Worm (Caenorhabditis elegans) whole organism, L4 larva: Measurements from ENCODE around the gene C16D9.1.

Source experiments
- F26F4.8 ChIP-seq: fragments of 200-800 bp; sonication (Bioruptor generic); conservative IDR thresholded peaks from 2 replicates; pipeline ENCODE4 v1.3.6; 2022; ENCODE audit warnings: missing genetic modification characterization, missing compliant biosample characterization
- F37D6.2 ChIP-seq: sonication (generic microtip); optimal IDR thresholded peaks from 2 replicates; lab custom pipeline; 2016; ENCODE audit warnings: mild to moderate bottlenecking, missing genetic modification characterization, missing compliant biosample characterization
- T20F7.1 ChIP-seq: fragments of 200-800 bp; sonication (Bioruptor generic); optimal IDR thresholded peaks from 2 replicates; lab custom pipeline; 2018; ENCODE audit warnings: mild to moderate bottlenecking, missing genetic modification characterization, missing compliant biosample characterization
- T26A8.4 ChIP-seq: fragments of 200-800 bp; sonication (Bioruptor generic); IDR thresholded peaks from 2 replicates; pipeline ENCODE4 v1.3.6; 2022; ENCODE audit warnings: missing genetic modification characterization, missing compliant biosample characterization
- ZK546.5 ChIP-seq, 2 experiments: sonication (generic microtip); optimal IDR thresholded peaks; 2 replicates each; lab custom pipeline; 2017; ENCODE audit warnings: missing biosample characterization in 2 of 2, missing genetic modification characterization in 2 of 2
- aha-1 ChIP-seq: fragments of 150-350 bp; peaks from one replicate; lab custom pipeline; 2014; ENCODE audit warnings: missing biosample characterization, missing genetic modification characterization
- arid-1 ChIP-seq: fragments of 200-800 bp; sonication (Bioruptor generic); conservative IDR thresholded peaks from 2 replicates; pipeline ENCODE4 v1.3.6; 2022; ENCODE audit warnings: missing genetic modification reagents, missing genetic modification characterization, missing compliant biosample characterization
- ceh-20 ChIP-seq: fragments of 200-800 bp; sonication (Bioruptor generic); IDR thresholded peaks from 2 replicates; pipeline ENCODE4 v1.3.6; 2022; ENCODE audit warnings: missing genetic modification reagents, missing genetic modification characterization, missing compliant biosample characterization
- ceh-62 ChIP-seq: sonication (generic microtip); optimal IDR thresholded peaks from 2 replicates; lab custom pipeline; 2017; ENCODE audit warnings: missing biosample characterization, missing genetic modification characterization
- daf-16 ChIP-seq, 3 experiments: sonication (generic microtip); optimal IDR thresholded peaks; 2 replicates each; lab custom pipeline; 2016 to 2017; ENCODE audit warnings: missing genetic modification characterization in 3 of 3, missing genetic modification reagents in 3 of 3, mild to moderate bottlenecking in 2 of 3, missing compliant biosample characterization in 2 of 3, missing biosample characterization in 1 of 3, moderate library complexity in 1 of 3
- daf-8 ChIP-seq: fragments of 200-800 bp; sonication (Bioruptor generic); IDR thresholded peaks from 2 replicates; pipeline ENCODE4 v1.3.6; 2022; ENCODE audit warnings: missing genetic modification characterization, missing compliant biosample characterization
- dmd-6 ChIP-seq: fragments of 200-800 bp; sonication (Bioruptor generic); IDR thresholded peaks from 2 replicates; pipeline ENCODE4 v1.3.6; 2022; ENCODE audit warnings: missing genetic modification reagents, missing genetic modification characterization, missing compliant biosample characterization
- dmd-8 ChIP-seq: fragments of 200-800 bp; sonication (Bioruptor generic); IDR thresholded peaks from 2 replicates; pipeline ENCODE4 v1.3.6; 2022; ENCODE audit warnings: missing genetic modification characterization, missing compliant biosample characterization
- dve-1 ChIP-seq: sonication (generic microtip); optimal IDR thresholded peaks from 2 replicates; lab custom pipeline; 2017; ENCODE audit warnings: antibody characterized with exemption, mild to moderate bottlenecking, missing genetic modification characterization, missing compliant biosample characterization; ENCODE audit not compliant: insufficient read depth
- egl-27 ChIP-seq: sonication (generic microtip); optimal IDR thresholded peaks from 3 replicates; lab custom pipeline; 2017; ENCODE audit warnings: missing biosample characterization, missing genetic modification reagents, missing genetic modification characterization
- gei-8 ChIP-seq: fragments of 200-800 bp; sonication (Bioruptor generic); optimal IDR thresholded peaks from 2 replicates; lab custom pipeline; 2018; ENCODE audit warnings: mild to moderate bottlenecking, missing genetic modification characterization, missing compliant biosample characterization
- hlh-11 ChIP-seq: fragments of 200-800 bp; sonication (Bioruptor generic); optimal IDR thresholded peaks from 2 replicates; lab custom pipeline; 2018; ENCODE audit warnings: mild to moderate bottlenecking, missing genetic modification characterization, missing compliant biosample characterization
- hlh-30 ChIP-seq: sonication (generic microtip); optimal IDR thresholded peaks from 2 replicates; lab custom pipeline; 2017; ENCODE audit warnings: antibody characterized with exemption, mild to moderate bottlenecking, missing genetic modification characterization, missing compliant biosample characterization; ENCODE audit not compliant: insufficient read depth
- hmg-1.1 ChIP-seq: fragments of 200-800 bp; sonication (Bioruptor generic); IDR thresholded peaks from 2 replicates; pipeline ENCODE4 v1.3.6; 2022; ENCODE audit warnings: missing genetic modification reagents, missing genetic modification characterization, missing compliant biosample characterization
- jun-1 ChIP-seq: fragments of 150-350 bp; optimal IDR thresholded peaks from 2 replicates; lab custom pipeline; 2014; ENCODE audit warnings: missing biosample characterization, missing genetic modification reagents, missing genetic modification characterization
- lim-7 ChIP-seq: fragments of 200-800 bp; sonication (Bioruptor generic); IDR thresholded peaks from 2 replicates; pipeline ENCODE4 v1.3.6; 2022; ENCODE audit warnings: missing genetic modification characterization, missing compliant biosample characterization
- lin-13 ChIP-seq: fragments of 150-350 bp; optimal IDR thresholded peaks from 2 replicates; lab custom pipeline; 2014; ENCODE audit warnings: missing biosample characterization, missing genetic modification reagents, missing genetic modification characterization
- lin-29 ChIP-seq: fragments of 200-800 bp; sonication (Bioruptor generic); IDR thresholded peaks from 2 replicates; pipeline ENCODE4 v1.3.6; 2022; ENCODE audit warnings: missing genetic modification reagents, missing genetic modification characterization, missing compliant biosample characterization
- lir-3 ChIP-seq: sonication (generic microtip); optimal IDR thresholded peaks from 2 replicates; lab custom pipeline; 2016; ENCODE audit warnings: mild to moderate bottlenecking, missing genetic modification characterization, missing compliant biosample characterization
- lsy-2 ChIP-seq, 2 experiments: fragments of 150-350 bp in 1 of 2; sonication (generic microtip) in 1 of 2; optimal IDR thresholded peaks; 2 replicates each; lab custom pipeline; 2014 to 2017; ENCODE audit warnings: missing biosample characterization in 2 of 2, missing genetic modification characterization in 2 of 2
- madf-9 ChIP-seq: fragments of 200-800 bp; sonication (Bioruptor generic); conservative IDR thresholded peaks from 2 replicates; pipeline ENCODE4 v1.3.6; 2022; ENCODE audit warnings: missing genetic modification reagents, missing genetic modification characterization, missing compliant biosample characterization
- mes-2 ChIP-seq: sonication (generic microtip); optimal IDR thresholded peaks from 2 replicates; lab custom pipeline; 2016; ENCODE audit warnings: missing genotype, mild to moderate bottlenecking, missing genetic modification characterization, missing compliant biosample characterization; ENCODE audit not compliant: poor library complexity, severe bottlenecking
- mxl-3 ChIP-seq: fragments of 200-800 bp; sonication (Bioruptor generic); optimal IDR thresholded peaks from 2 replicates; lab custom pipeline; 2018; ENCODE audit warnings: mild to moderate bottlenecking, missing genetic modification characterization, missing compliant biosample characterization
- nhr-102 ChIP-seq: sonication (generic microtip); optimal IDR thresholded peaks from 2 replicates; lab custom pipeline; 2016; ENCODE audit warnings: mild to moderate bottlenecking, missing genetic modification characterization, moderate library complexity, missing compliant biosample characterization
- nhr-111 ChIP-seq: fragments of 200-800 bp; sonication (Bioruptor generic); optimal IDR thresholded peaks from 2 replicates; lab custom pipeline; 2018; ENCODE audit warnings: mild to moderate bottlenecking, missing genetic modification characterization, missing compliant biosample characterization
- nhr-25 ChIP-seq: sonication (generic microtip); optimal IDR thresholded peaks from 2 replicates; lab custom pipeline; 2017; ENCODE audit warnings: missing genetic modification characterization, mild to moderate bottlenecking, missing compliant biosample characterization, antibody characterized with exemption, moderate library complexity, borderline replicate concordance; ENCODE audit not compliant: insufficient read depth
- nhr-28 ChIP-seq: fragments of 150-350 bp; optimal IDR thresholded peaks from 2 replicates; lab custom pipeline; 2014; ENCODE audit warnings: missing biosample characterization, missing genetic modification characterization
- nhr-41 ChIP-seq: fragments of 200-800 bp; sonication (Bioruptor generic); IDR thresholded peaks from 2 replicates; pipeline ENCODE4 v1.3.6; 2022; ENCODE audit warnings: missing genetic modification reagents, missing genetic modification characterization, missing compliant biosample characterization
- nhr-42 ChIP-seq: fragments of 200-800 bp; sonication (Bioruptor generic); IDR thresholded peaks from 2 replicates; pipeline ENCODE4 v1.3.6; 2022; ENCODE audit warnings: missing genetic modification characterization, missing compliant biosample characterization
- nhr-48 ChIP-seq: sonication (generic microtip); optimal IDR thresholded peaks from 2 replicates; lab custom pipeline; 2016; ENCODE audit warnings: mild to moderate bottlenecking, missing genetic modification characterization, missing compliant biosample characterization
- nhr-76 ChIP-seq: fragments of 150-350 bp; optimal IDR thresholded peaks from 2 replicates; lab custom pipeline; 2014; ENCODE audit warnings: missing biosample characterization, missing genetic modification characterization
- php-3 ChIP-seq: fragments of 200-800 bp; sonication (Bioruptor generic); IDR thresholded peaks from 2 replicates; pipeline ENCODE4 v1.3.6; 2022; ENCODE audit warnings: missing genetic modification reagents, missing genetic modification characterization, missing compliant biosample characterization
- pqm-1 ChIP-seq: sonication (generic microtip); optimal IDR thresholded peaks from 2 replicates; lab custom pipeline; 2017; ENCODE audit warnings: missing biosample characterization, missing genetic modification characterization
- rbr-2 ChIP-seq: sonication (generic microtip); optimal IDR thresholded peaks from 2 replicates; lab custom pipeline; 2016; ENCODE audit warnings: missing genotype, missing genetic modification characterization, missing compliant biosample characterization
- sdz-12 ChIP-seq: fragments of 200-800 bp; sonication (Bioruptor generic); optimal IDR thresholded peaks from 2 replicates; lab custom pipeline; 2018; ENCODE audit warnings: mild to moderate bottlenecking, missing genetic modification characterization, missing compliant biosample characterization
- snpc-1.2 ChIP-seq: fragments of 200-800 bp; sonication (Bioruptor generic); IDR thresholded peaks from 2 replicates; pipeline ENCODE4 v1.3.6; 2022; ENCODE audit warnings: missing genetic modification reagents, missing genetic modification characterization, missing compliant biosample characterization
- snpc-4 ChIP-seq: fragments of 150-350 bp; optimal IDR thresholded peaks from 2 replicates; lab custom pipeline; 2014; ENCODE audit warnings: missing biosample characterization, missing genetic modification characterization
- vab-7 ChIP-seq: fragments of 200-800 bp; sonication (Bioruptor generic); IDR thresholded peaks from 2 replicates; pipeline ENCODE4 v1.3.6; 2022; ENCODE audit warnings: missing genetic modification reagents, missing genetic modification characterization, missing compliant biosample characterization
- zag-1 ChIP-seq: fragments of 150-350 bp; optimal IDR thresholded peaks from 2 replicates; lab custom pipeline; 2014; ENCODE audit warnings: missing biosample characterization, missing genetic modification characterization
- zfp-2 ChIP-seq: sonication (generic microtip); optimal IDR thresholded peaks from 2 replicates; lab custom pipeline; 2016; ENCODE audit warnings: mild to moderate bottlenecking, missing genetic modification characterization, missing compliant biosample characterization
- zip-11 ChIP-seq: fragments of 200-800 bp; sonication (Bioruptor generic); IDR thresholded peaks from 2 replicates; pipeline ENCODE4 v1.3.6; 2022; ENCODE audit warnings: missing genetic modification characterization, missing compliant biosample characterization
- zip-2 ChIP-seq: fragments of 150-350 bp; optimal IDR thresholded peaks from 2 replicates; lab custom pipeline; 2014; ENCODE audit warnings: missing biosample characterization, missing genetic modification characterization

Gene C16D9.1

ce11 chrV:8230056-8230455, 29.1 kb upstream of the C16D9.1 start (continued):
- TF ChIP-seq lin-29 (GFP tag; lab: Robert Waterston, UW) (no peak), zip-2 (tag; lab: Kevin White, UChicago) (no peak), hlh-30 (tag; lab: Kevin White, UChicago) (peak; percentile 0), sdz-12 (GFP tag; lab: Kevin White, UChicago) (no peak), daf-8 (GFP tag; lab: Robert Waterston, UW) (no peak), nhr-76 (tag; lab: Kevin White, UChicago) (no peak), mes-2 (tag; lab: Kevin White, UChicago) (peak; percentile 64), php-3 (GFP tag; lab: Robert Waterston, UW) (no peak), daf-16 (GFP tag; optimal IDR thresholded peaks at IDR 0.05; lab: Kevin White, UChicago) (no peak), daf-16 (tag; optimal IDR thresholded peaks at IDR 0.05; lab: Kevin White, UChicago) (peak; percentile 33), hmg-1.1 (GFP tag; lab: Robert Waterston, UW) (0 out of 2 replicates have a peak, but pooled peaks have one; percentile 29), zag-1 (tag; lab: Kevin White, UChicago) (no peak), T20F7.1 (GFP tag; lab: Kevin White, UChicago) (no peak), lsy-2 (tag; optimal IDR thresholded peaks at IDR 0.05; lab: Kevin White, UChicago) (no peak), lin-13 (no peak), pqm-1 (no peak)
- TF ChIP-seq, all 104 proteins: peak for 21

- TF ChIP-seq ceh-20: no peak
- no peak for TF ChIP-seq arid-1
- no peak for TF ChIP-seq nhr-25 (tag; lab: Kevin White, UChicago)
- 0 out of 2 replicates have a peak, but pooled peaks have one; percentile 32 for TF ChIP-seq nhr-41 (GFP tag; lab: Robert Waterston, UW)
- 0 out of 2 replicates have a peak, but pooled peaks have one; percentile 24 for TF ChIP-seq madf-9 (GFP tag; lab: Robert Waterston, UW)
- TF ChIP-seq nhr-111 (GFP tag; lab: Kevin White, UChicago): peak; percentile 49
- no peak for TF ChIP-seq ceh-62 (tag; lab: Kevin White, UChicago)
- no peak for TF ChIP-seq aha-1 (tag; lab: Kevin White, UChicago)
- peak; percentile 41; the same call in 1 of the 2 replicates for TF ChIP-seq vab-7 (GFP tag; lab: Robert Waterston, UW)
- TF ChIP-seq hlh-11 (tag; lab: Kevin White, UChicago): peak; percentile 54
- TF ChIP-seq nhr-102 (tag; lab: Kevin White, UChicago): peak; percentile 35
- TF ChIP-seq dmd-8: 0 out of 2 replicates have a peak, but pooled peaks have one; percentile 32
- no peak for TF ChIP-seq ZK546.5 (tag; optimal IDR thresholded peaks at IDR 0.05; lab: Kevin White, UChicago)
- TF ChIP-seq nhr-48 (tag; lab: Kevin White, UChicago): no peak
- no peak for TF ChIP-seq mxl-3
- TF ChIP-seq T26A8.4 (GFP tag; lab: Robert Waterston, UW): no peak
- peak; percentile 61 for TF ChIP-seq snpc-4 (tag; lab: Kevin White, UChicago)
- TF ChIP-seq lir-3 (tag; lab: Kevin White, UChicago): peak; percentile 39
- TF ChIP-seq dve-1 (tag; lab: Kevin White, UChicago): peak; percentile 66
- peak; percentile 55 for TF ChIP-seq hmg-1.1 (GFP tag; lab: Robert Waterston, UW)
- TF ChIP-seq zip-11 (GFP tag; lab: Robert Waterston, UW): no peak
- TF ChIP-seq lim-7 (GFP tag; lab: Robert Waterston, UW): peak; percentile 70
- peak; percentile 65 for TF ChIP-seq snpc-1.2 (GFP tag; lab: Robert Waterston, UW)
- peak; percentile 20 for TF ChIP-seq zfp-2 (tag; lab: Kevin White, UChicago)
- TF ChIP-seq nhr-42: peak; percentile 39; the same call in 1 of the 2 replicates
- peak; percentile 26 for TF ChIP-seq rbr-2 (tag; lab: Kevin White, UChicago)
- TF ChIP-seq daf-16 (GFP tag; optimal IDR thresholded peaks at IDR 0.05; lab: Kevin White, UChicago): peak in 1 of 2 experiments; percentile 38
- peak; percentile 45 for TF ChIP-seq daf-16 (tag; optimal IDR thresholded peaks at IDR 0.05; lab: Kevin White, UChicago)
- TF ChIP-seq F26F4.8 (GFP tag; lab: Robert Waterston, UW): 0 out of 2 replicates have a peak, but pooled peaks have one; percentile 45
- peak; percentile 13 for TF ChIP-seq nhr-28 (tag; lab: Kevin White, UChicago)
- peak; percentile 49; the same call in 1 of the 2 replicates for TF ChIP-seq dmd-6 (GFP tag; lab: Robert Waterston, UW)
- no peak for TF ChIP-seq F37D6.2 (tag; lab: Kevin White, UChicago)
- peak; percentile 9 for TF ChIP-seq hlh-30 (tag; lab: Kevin White, UChicago)
- TF ChIP-seq sdz-12 (GFP tag; lab: Kevin White, UChicago): peak; percentile 2
- TF ChIP-seq egl-27 (tag; lab: Kevin White, UChicago): no peak
- peak; percentile 18 for TF ChIP-seq gei-8
- no peak for TF ChIP-seq jun-1 (tag; lab: Kevin White, UChicago)
Observed at ce11 chrV:8235331-8235730, 23.8 kb upstream of the C16D9.1 start.
